Fruit fly (Drosophila melanogaster): ENCODE results near the gene Ype.

- TF ChIP-seq Lpt (GFP tag; optimal IDR thresholded peaks at IDR 0.05) (no peak), gcm2 (GFP tag; optimal IDR thresholded peaks at IDR 0.05) (no peak), lov (optimal IDR thresholded peaks at IDR 0.05) (no peak), lov (GFP tag; IDR thresholded peaks at IDR 0.05) (0 out of 3 replicates have a peak, but pooled peaks have one; percentile 42), eve (GFP tag; optimal IDR thresholded peaks at IDR 0.05) (no peak), ssp (GFP tag; IDR thresholded peaks at IDR 0.05) (no peak), Dip3 (GFP tag; optimal IDR thresholded peaks at IDR 0.05) (no peak), ham (GFP tag; IDR thresholded peaks at IDR 0.05) (no peak), nom (GFP tag; optimal IDR thresholded peaks at IDR 0.05) (peak; percentile 85)
Measured at dm6 chrX:13406293-13406692, 19.1 kb upstream of the Ype start.
